Fruit fly (Drosophila melanogaster) whole organism, embryonic: ENCODE results near the gene CG15529.

Source experiments
- Abd-B ChIP-seq: fragments of 200-800 bp; sonication (Bioruptor generic); optimal IDR thresholded peaks from 2 replicates; lab custom pipeline; 2018; ENCODE audit warnings: missing biosample characterization, mild to moderate bottlenecking, missing genetic modification characterization, moderate library complexity
- B-H1 ChIP-seq: fragments of 200-800 bp; sonication (Bioruptor generic); IDR thresholded peaks from 3 replicates; pipeline ENCODE4 v1.3.6; 2022; ENCODE audit warnings: missing biosample characterization, missing genetic modification characterization
- BEAF-32 ChIP-seq: fragments of 200-800 bp; sonication (Bioruptor generic); optimal IDR thresholded peaks from 3 replicates; lab custom pipeline; 2017; ENCODE audit warnings: missing biosample characterization, missing genetic modification characterization, mild to moderate bottlenecking, moderate library complexity, missing genetic modification reagents
- CG11723 ChIP-seq: fragments of 200-800 bp; sonication (Bioruptor generic); optimal IDR thresholded peaks from 2 replicates; lab custom pipeline; 2017; ENCODE audit warnings: missing biosample characterization, mild to moderate bottlenecking, missing genetic modification characterization
- CG12769 ChIP-seq: fragments of 200-800 bp; sonication (Bioruptor generic); optimal IDR thresholded peaks from 2 replicates; lab custom pipeline; 2019; ENCODE audit warnings: missing biosample characterization, mild to moderate bottlenecking, missing genetic modification characterization, moderate library complexity
- CG12942 ChIP-seq: fragments of 200-800 bp; sonication (Bioruptor generic); optimal IDR thresholded peaks from 3 replicates; lab custom pipeline; 2016; ENCODE audit warnings: missing biosample characterization, missing genetic modification characterization
- CG13424 ChIP-seq: fragments of 200-800 bp; sonication (Bioruptor generic); optimal IDR thresholded peaks from 2 replicates; lab custom pipeline; 2019; ENCODE audit warnings: missing biosample characterization, mild to moderate bottlenecking, missing genetic modification characterization, moderate library complexity
- CG14667 ChIP-seq: fragments of 200-800 bp; sonication (Bioruptor generic); IDR thresholded peaks from 2 replicates; pipeline ENCODE4 v1.3.6; 2022; ENCODE audit warnings: missing biosample characterization, missing genetic modification characterization
- CG1529 ChIP-seq: fragments of 200-800 bp; sonication (Bioruptor generic); optimal IDR thresholded peaks from 3 replicates; lab custom pipeline; 2018; ENCODE audit warnings: missing biosample characterization, missing genetic modification characterization
- CG15514 ChIP-seq: fragments of 200-800 bp; sonication (Bioruptor generic); optimal IDR thresholded peaks from 3 replicates; lab custom pipeline; 2017; ENCODE audit warnings: missing biosample characterization, missing genetic modification characterization, mild to moderate bottlenecking, moderate library complexity, missing genetic modification reagents
- CG2199 ChIP-seq: fragments of 200-800 bp; sonication (Bioruptor generic); IDR thresholded peaks from 3 replicates; pipeline ENCODE4 v1.3.6; 2022; ENCODE audit warnings: missing biosample characterization, missing genetic modification characterization
- CG3838 ChIP-seq: fragments of 200-800 bp; sonication (Bioruptor generic); optimal IDR thresholded peaks from 3 replicates; lab custom pipeline; 2016; ENCODE audit warnings: missing biosample characterization, missing genetic modification characterization
- CG4360 ChIP-seq: fragments of 200-800 bp; sonication (Bioruptor generic); IDR thresholded peaks from 2 replicates; pipeline ENCODE4 v1.3.6; 2022; ENCODE audit warnings: missing biosample characterization, missing genetic modification characterization
- CG5245 ChIP-seq: fragments of 200-800 bp; sonication (Bioruptor generic); optimal IDR thresholded peaks from 3 replicates; lab custom pipeline; 2016; ENCODE audit warnings: missing biosample characterization, missing genetic modification characterization
- CG7745 ChIP-seq: fragments of 200-800 bp; sonication (Bioruptor generic); optimal IDR thresholded peaks from 2 replicates; lab custom pipeline; 2018; ENCODE audit warnings: missing biosample characterization, mild to moderate bottlenecking, missing genetic modification characterization, moderate library complexity
- CG8281 ChIP-seq: fragments of 200-800 bp; sonication (Bioruptor generic); optimal IDR thresholded peaks from 2 replicates; lab custom pipeline; 2018; ENCODE audit warnings: missing biosample characterization, mild to moderate bottlenecking, missing genetic modification characterization, moderate library complexity
- CG8944 ChIP-seq: fragments of 200-800 bp; sonication (Bioruptor generic); optimal IDR thresholded peaks from 3 replicates; lab custom pipeline; 2016; ENCODE audit warnings: missing biosample characterization, missing genetic modification characterization
- CG9797 ChIP-seq: fragments of 200-800 bp; sonication (Bioruptor generic); optimal IDR thresholded peaks from 3 replicates; lab custom pipeline; 2018; ENCODE audit warnings: missing biosample characterization, mild to moderate bottlenecking, missing genetic modification characterization
- CG9817 ChIP-seq: fragments of 200-800 bp; sonication (Bioruptor generic); optimal IDR thresholded peaks from 2 replicates; lab custom pipeline; 2018; ENCODE audit warnings: missing biosample characterization, mild to moderate bottlenecking, missing genetic modification characterization, moderate library complexity
- CG9876 ChIP-seq: fragments of 200-800 bp; sonication (Bioruptor generic); optimal IDR thresholded peaks from 2 replicates; lab custom pipeline; 2016; ENCODE audit warnings: missing biosample characterization, missing genetic modification characterization
- CHES-1-like ChIP-seq: fragments of 200-800 bp; sonication (Bioruptor generic); optimal IDR thresholded peaks from 2 replicates; lab custom pipeline; 2016; ENCODE audit warnings: missing biosample characterization, missing genetic modification characterization
- CoRest ChIP-seq: fragments of 200-800 bp; sonication (Bioruptor generic); optimal IDR thresholded peaks from 3 replicates; lab custom pipeline; 2018; ENCODE audit warnings: missing biosample characterization, mild to moderate bottlenecking, missing genetic modification characterization, moderate library complexity
- Dip2 ChIP-seq: fragments of 200-800 bp; sonication (Bioruptor generic); IDR thresholded peaks from 2 replicates; pipeline ENCODE4 v1.3.6; 2022; ENCODE audit warnings: missing biosample characterization, missing genetic modification characterization
- Dll ChIP-seq: fragments of 200-800 bp; sonication (Bioruptor generic); IDR thresholded peaks from 4 replicates; pipeline ENCODE4 v1.3.6; 2022; ENCODE audit warnings: missing biosample characterization, missing genetic modification characterization; ENCODE audit not compliant: partially characterized antibody
- E2f1 ChIP-seq: fragments of 200-800 bp; sonication (Bioruptor generic); IDR thresholded peaks from 2 replicates; pipeline ENCODE4 v1.3.6; 2022; ENCODE audit warnings: missing biosample characterization, missing genetic modification characterization
- Ets65A ChIP-seq: fragments of 200-800 bp; sonication (Bioruptor generic); peaks from one replicate; lab custom pipeline; 2016; ENCODE audit warnings: missing biosample characterization, missing genetic modification characterization
- Fer1 ChIP-seq: fragments of 200-800 bp; sonication (Bioruptor generic); optimal IDR thresholded peaks from 2 replicates; lab custom pipeline; 2017; ENCODE audit warnings: missing biosample characterization, mild to moderate bottlenecking, missing genetic modification characterization
- H2.0 ChIP-seq: fragments of 200-800 bp; sonication (Bioruptor generic); IDR thresholded peaks from 2 replicates; pipeline ENCODE4 v1.3.6; 2022; ENCODE audit warnings: missing biosample characterization, missing genetic modification characterization
- HHEX ChIP-seq: fragments of 200-800 bp; sonication (Bioruptor generic); optimal IDR thresholded peaks from 3 replicates; lab custom pipeline; 2017; ENCODE audit warnings: missing biosample characterization, mild to moderate bottlenecking, missing genetic modification characterization, missing genetic modification reagents
- Hmr ChIP-seq: fragments of 200-800 bp; sonication (Bioruptor generic); optimal IDR thresholded peaks from 3 replicates; lab custom pipeline; 2017; ENCODE audit warnings: mild to moderate bottlenecking, missing biosample characterization, missing genetic modification reagents, missing genetic modification characterization
- MTF-1 ChIP-seq: fragments of 200-800 bp; sonication (Bioruptor generic); optimal IDR thresholded peaks from 2 replicates; lab custom pipeline; 2018; ENCODE audit warnings: missing biosample characterization, mild to moderate bottlenecking, missing genetic modification characterization, borderline replicate concordance
- Sox100B ChIP-seq: fragments of 200-800 bp; sonication (Bioruptor generic); optimal IDR thresholded peaks from 3 replicates; lab custom pipeline; 2018; ENCODE audit warnings: missing biosample characterization, mild to moderate bottlenecking, missing genetic modification characterization
- Trl ChIP-seq, 3 experiments: fragments of >200 bp in 2 of 3; fragments of 200-800 bp in 1 of 3; sonication (Bioruptor generic) in 1 of 3; optimal IDR thresholded peaks; 2 replicates in 1 of 3; 3 replicates in 2 of 3; lab custom pipeline; 2016 to 2017; ENCODE audit warnings: missing biosample characterization in 1 of 3, missing genetic modification characterization in 1 of 3
- Xrp1 ChIP-seq: fragments of 200-800 bp; sonication (Bioruptor generic); IDR thresholded peaks from 2 replicates; pipeline ENCODE4 v1.3.6; 2022; ENCODE audit warnings: missing biosample characterization, missing genetic modification characterization
- bigmax ChIP-seq: fragments of 200-800 bp; sonication (Bioruptor generic); optimal IDR thresholded peaks from 2 replicates; lab custom pipeline; 2018; ENCODE audit warnings: missing biosample characterization, mild to moderate bottlenecking, missing genetic modification characterization
- fd102C ChIP-seq: fragments of 200-800 bp; sonication (Bioruptor generic); optimal IDR thresholded peaks from 2 replicates; lab custom pipeline; 2018; ENCODE audit warnings: missing biosample characterization, mild to moderate bottlenecking, missing genetic modification characterization, moderate library complexity
- ind ChIP-seq: fragments of 200-800 bp; sonication (Bioruptor generic); optimal IDR thresholded peaks from 3 replicates; lab custom pipeline; 2016; ENCODE audit warnings: missing biosample characterization, missing genetic modification characterization
- inv ChIP-seq: fragments of 200-800 bp; sonication (Bioruptor generic); IDR thresholded peaks from 2 replicates; pipeline ENCODE4 v1.3.6; 2022; ENCODE audit warnings: missing biosample characterization, missing genetic modification characterization; ENCODE audit not compliant: partially characterized antibody
- mirr ChIP-seq: fragments of 200-800 bp; sonication (Bioruptor generic); optimal IDR thresholded peaks from 3 replicates; lab custom pipeline; 2018; ENCODE audit warnings: missing biosample characterization, mild to moderate bottlenecking, missing genetic modification characterization
- oc ChIP-seq: fragments of 200-800 bp; sonication (Bioruptor generic); optimal IDR thresholded peaks from 2 replicates; lab custom pipeline; 2018; ENCODE audit warnings: missing biosample characterization, mild to moderate bottlenecking, missing genetic modification characterization, moderate library complexity
- peb ChIP-seq: fragments of 200-800 bp; sonication (Bioruptor generic); IDR thresholded peaks from 2 replicates; pipeline ENCODE4 v1.3.6; 2022; ENCODE audit warnings: missing biosample characterization, missing genetic modification characterization
- pita ChIP-seq: fragments of 200-800 bp; sonication (Bioruptor generic); optimal IDR thresholded peaks from 2 replicates; lab custom pipeline; 2017; ENCODE audit warnings: missing biosample characterization, mild to moderate bottlenecking, missing genetic modification characterization
- sd ChIP-seq: fragments of 200-800 bp; sonication (Bioruptor generic); optimal IDR thresholded peaks from 3 replicates; lab custom pipeline; 2018; ENCODE audit warnings: missing biosample characterization, mild to moderate bottlenecking, missing genetic modification characterization, moderate library complexity
- sens-2 ChIP-seq: fragments of 200-800 bp; sonication (Bioruptor generic); IDR thresholded peaks from 2 replicates; pipeline ENCODE4 v1.3.6; 2022; ENCODE audit warnings: missing biosample characterization, missing genetic modification characterization
- slou ChIP-seq: fragments of 200-800 bp; sonication (Bioruptor generic); optimal IDR thresholded peaks from 3 replicates; lab custom pipeline; 2016; ENCODE audit warnings: missing biosample characterization, missing genetic modification characterization
- sob ChIP-seq: fragments of 200-800 bp; sonication (Bioruptor generic); IDR thresholded peaks from 2 replicates; pipeline ENCODE4 v1.3.6; 2022; ENCODE audit warnings: missing biosample characterization, missing genetic modification characterization
- sqz ChIP-seq: fragments of 200-800 bp; sonication (Bioruptor generic); optimal IDR thresholded peaks from 3 replicates; lab custom pipeline; 2018; ENCODE audit warnings: missing biosample characterization, mild to moderate bottlenecking, missing genetic modification characterization
- tap ChIP-seq: fragments of 200-800 bp; optimal IDR thresholded peaks from 3 replicates; lab custom pipeline; 2019; ENCODE audit warnings: missing biosample characterization, mild to moderate bottlenecking, missing genetic modification characterization, moderate library complexity
- zen ChIP-seq: fragments of 200-800 bp; sonication (Bioruptor generic); optimal IDR thresholded peaks from 3 replicates; lab custom pipeline; 2018; ENCODE audit warnings: missing biosample characterization, mild to moderate bottlenecking, missing genetic modification characterization, moderate library complexity

Gene CG15529

DNA sequence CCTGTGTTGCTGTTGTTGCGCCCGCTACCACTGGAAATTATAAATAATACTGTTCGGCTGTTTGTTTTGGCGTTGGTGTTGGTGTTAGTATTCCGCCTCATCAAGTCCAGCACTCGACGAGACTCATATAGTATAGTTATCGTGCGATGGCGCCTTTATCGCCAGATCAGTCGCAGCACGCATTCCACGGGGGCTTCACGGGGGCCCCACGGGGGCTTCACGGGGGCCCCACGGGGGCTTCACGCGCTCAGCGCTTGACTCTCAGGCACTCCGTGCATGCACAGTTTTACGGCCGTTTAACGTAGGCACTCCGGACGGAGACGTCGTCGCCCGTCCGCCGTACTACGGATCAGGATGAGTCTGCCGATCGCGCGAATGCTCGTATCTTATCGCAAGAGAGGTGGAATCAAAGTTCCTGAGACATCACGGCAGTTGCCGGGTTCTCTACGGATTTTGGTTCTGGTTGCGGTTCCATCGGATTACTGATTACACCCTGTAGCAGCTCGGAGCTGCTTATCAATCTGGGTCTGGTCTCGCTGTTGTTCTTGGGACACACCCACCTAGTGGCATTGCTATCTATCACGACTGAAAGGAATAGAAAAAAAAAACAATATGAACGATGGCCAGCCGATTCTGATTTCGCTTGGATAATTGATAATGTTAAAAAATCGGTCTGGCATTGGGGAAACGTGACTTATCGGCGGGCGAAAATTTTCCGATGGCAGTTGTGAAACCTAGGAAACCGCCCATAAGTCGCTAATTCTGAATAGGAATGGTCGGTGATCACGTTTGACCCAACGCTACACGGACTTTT, 48.8 kb upstream of the CG15529 start (continued):
- TF ChIP-seq sd (tag; lab: Kevin White, UChicago) (peak; percentile 100), CG2199 (peak; percentile 83; the same call in 2 of the 3 replicates), CG8281 (tag; lab: Kevin White, UChicago) (no peak), CoRest (tag; lab: Kevin White, UChicago) (no peak), peb (GFP tag; lab: Robert Waterston, UW) (no peak), HHEX (no peak), Sox100B (no peak), slou (GFP tag; lab: Kevin White, UChicago) (no peak), CG9817 (tag; lab: Kevin White, UChicago) (no peak), CG4360 (GFP tag; lab: Robert Waterston, UW) (no peak), CG13424 (tag; lab: Kevin White, UChicago) (no peak), CG12942 (GFP tag; lab: Kevin White, UChicago) (no peak), Dip2 (no peak), CHES-1-like (GFP tag; lab: Kevin White, UChicago) (no peak), Fer1 (GFP tag; lab: Kevin White, UChicago) (peak; percentile 48), ind (GFP tag; lab: Kevin White, UChicago) (no peak), CG5245 (GFP tag; lab: Kevin White, UChicago) (no peak), sens-2 (GFP tag; lab: Robert Waterston, UW) (peak; percentile 62; the same call in 1 of the 2 replicates), Abd-B (GFP tag; lab: Kevin White, UChicago) (no peak), CG12769 (peak; percentile 49), fd102C (GFP tag; lab: Kevin White, UChicago) (no peak), CG1529 (no peak), Hmr (GFP tag; lab: Kevin White, UChicago) (peak; percentile 9), CG7745 (no peak), sqz (no peak), Xrp1 (no peak), BEAF-32 (GFP tag; lab: Kevin White, UChicago) (no peak), mirr (peak; percentile 85), MTF-1 (peak; percentile 72), oc (tag; lab: Kevin White, UChicago) (no peak), sob (GFP tag; lab: Robert Waterston, UW) (no peak), zen (tag; lab: Kevin White, UChicago) (no peak), CG8944 (GFP tag; lab: Kevin White, UChicago) (no peak), CG9797 (no peak), tap (tag; lab: Kevin White, UChicago) (no peak), CG15514 (peak; percentile 33), E2f1 (GFP tag; lab: Robert Waterston, UW) (no peak), Trl (optimal IDR thresholded peaks at IDR 0.05; lab: Kevin White, UChicago) (no peak), Trl (GFP tag; optimal IDR thresholded peaks at IDR 0.05; lab: Kevin White, UChicago) (no peak), Dll (GFP tag; lab: Robert Waterston, UW) (no peak), pita (GFP tag; lab: Kevin White, UChicago) (no peak), CG3838 (GFP tag; lab: Kevin White, UChicago) (no peak), CG14667 (no peak), CG9876 (GFP tag; lab: Kevin White, UChicago) (no peak), CG11723 (GFP tag; lab: Kevin White, UChicago) (no peak), bigmax (no peak), inv (GFP tag; lab: Robert Waterston, UW) (no peak), H2.0 (GFP tag; lab: Robert Waterston, UW) (0 out of 2 replicates have a peak, but pooled peaks have one; percentile 19), Ets65A (GFP tag; lab: Kevin White, UChicago) (no peak), B-H1 (GFP tag; lab: Robert Waterston, UW) (no peak)
